Worm (Caenorhabditis elegans): ENCODE measurements around the gene cogc-2.

cogc-2 gene

ce11 chrIV:7044552-7045139, 5.3 kb upstream of the cogc-2 start, which contains the start of gene tin-9.1:
Gene tin-9.1, minus strand, starts transcription at chrIV:7044602.
- TF ChIP-seq egl-27 (tag; optimal IDR thresholded peaks at IDR 0.05) (no peak), swsn-7 (tag; optimal IDR thresholded peaks at IDR 0.05) (peak; percentile 87), nhr-71 (tag; optimal IDR thresholded peaks at IDR 0.05) (peak; percentile 92), jun-1 (tag; optimal IDR thresholded peaks at IDR 0.05) (peak; percentile 72), unc-130 (tag; optimal IDR thresholded peaks at IDR 0.05) (peak; percentile 67), lir-3 (tag; optimal IDR thresholded peaks at IDR 0.05; ENCODE audit: poor library complexity) (peak; percentile 39), nhr-85 (tag) (peak; percentile 84), nhr-12 (tag; optimal IDR thresholded peaks at IDR 0.05) (no peak), zag-1 (tag; optimal IDR thresholded peaks at IDR 0.05) (no peak), nhr-90 (tag; optimal IDR thresholded peaks at IDR 0.05; ENCODE audit: poor library complexity) (peak; percentile 74), alr-1 (tag; optimal IDR thresholded peaks at IDR 0.05; ENCODE audit: borderline replicate concordance) (no peak), nhr-84 (tag; optimal IDR thresholded peaks at IDR 0.05) (no peak), pqm-1 (tag; optimal IDR thresholded peaks at IDR 0.05) (no peak), fkh-8 (tag; optimal IDR thresholded peaks at IDR 0.05) (peak; percentile 69), elt-3 (tag; optimal IDR thresholded peaks at IDR 0.05) (peak in 2 of 6 experiments; percentile 53 to 75), sox-4 (tag; optimal IDR thresholded peaks at IDR 0.05) (peak; percentile 32), dpl-1 (GFP tag; optimal IDR thresholded peaks at IDR 0.05) (peak; percentile 68 to 83 (median 81)), ceh-90 (tag; optimal IDR thresholded peaks at IDR 0.05) (no peak), isw-1 (GFP tag; IDR thresholded peaks at IDR 0.05) (peak; percentile 70), mdl-1 (tag; optimal IDR thresholded peaks at IDR 0.05) (peak in 1 of 2 experiments; percentile 72), C04F5.9 (tag; optimal IDR thresholded peaks at IDR 0.05) (peak; percentile 5), lin-39 (tag; optimal IDR thresholded peaks at IDR 0.05) (peak; percentile 76), lin-13 (GFP tag; optimal IDR thresholded peaks at IDR 0.05) (peak; percentile 85), unc-30 (tag; optimal IDR thresholded peaks at IDR 0.05) (no peak), C16A3.4 (tag; optimal IDR thresholded peaks at IDR 0.05) (peak; percentile 78), hpl-2 (GFP tag; optimal IDR thresholded peaks at IDR 0.05) (no peak), rnt-1 (tag; optimal IDR thresholded peaks at IDR 0.05) (peak; percentile 83), lsy-2 (tag; optimal IDR thresholded peaks at IDR 0.05) (peak; percentile 89 to 92), hlh-17 (GFP tag; optimal IDR thresholded peaks at IDR 0.05; ENCODE audit: borderline replicate concordance) (no peak), blmp-1 (tag; optimal IDR thresholded peaks at IDR 0.05) (peak; percentile 76), lin-35 (GFP tag; optimal IDR thresholded peaks at IDR 0.05) (peak; percentile 84), mef-2 (tag; optimal IDR thresholded peaks at IDR 0.05) (peak; percentile 18), fkh-4 (tag; optimal IDR thresholded peaks at IDR 0.05; ENCODE audit: borderline replicate concordance) (peak; percentile 28), ztf-11 (tag; optimal IDR thresholded peaks at IDR 0.05) (peak in 1 of 2 experiments; percentile 69), lin-14 (GFP tag; optimal IDR thresholded peaks at IDR 0.05) (peak; percentile 87), snpc-4 (tag; optimal IDR thresholded peaks at IDR 0.05) (peak; percentile 80), efl-3 (GFP tag; optimal IDR thresholded peaks at IDR 0.05) (no peak), tlp-1 (tag; optimal IDR thresholded peaks at IDR 0.05) (no peak), sptf-1 (tag; optimal IDR thresholded peaks at IDR 0.05) (no peak), elt-2 (tag; optimal IDR thresholded peaks at IDR 0.05) (peak; percentile 30), pag-3 (tag; optimal IDR thresholded peaks at IDR 0.05; ENCODE audit: borderline replicate concordance, insufficient read depth) (no peak), nhr-20 (tag; optimal IDR thresholded peaks at IDR 0.05) (peak; percentile 91), F16B12.6 (tag; optimal IDR thresholded peaks at IDR 0.05) (peak; percentile 39), fos-1 (tag; optimal IDR thresholded peaks at IDR 0.05) (peak; percentile 68), hlh-4 (tag; optimal IDR thresholded peaks at IDR 0.05) (no peak), xbp-1 (tag; optimal IDR thresholded peaks at IDR 0.05) (peak; percentile 84), snu-23 (GFP tag; optimal IDR thresholded peaks at IDR 0.05) (peak; percentile 89), fkh-10 (GFP tag; optimal IDR thresholded peaks at IDR 0.05) (no peak), sup-37 (GFP tag; optimal IDR thresholded peaks at IDR 0.05) (no peak), Y116A8C.19 (tag; optimal IDR thresholded peaks at IDR 0.05; ENCODE audit: borderline replicate concordance) (no peak), ceh-88 (GFP tag; IDR thresholded peaks at IDR 0.05) (peak; percentile 75)
